Worm (Caenorhabditis elegans) whole organism, L4/young adult: ENCODE measurements around the gene B0365.9.

ENCODE experiments used
- dao-5 ChIP-seq: sonication (generic microtip); optimal IDR thresholded peaks from 2 replicates; lab custom pipeline; 2016; ENCODE audit warnings: missing genotype, missing genetic modification characterization, moderate library complexity, missing compliant biosample characterization
- him-1 ChIP-seq: sonication (generic microtip); optimal IDR thresholded peaks from 2 replicates; lab custom pipeline; 2016; ENCODE audit warnings: missing genotype, missing genetic modification reagents, missing genetic modification characterization, missing compliant biosample characterization

ce11 chrV:13116114-13116603 lies 17.2 kb downstream of the B0365.9 start, which contains the start of gene acly-2:
- TF ChIP-seq him-1 (tag; lab: Kevin White, UChicago) (no peak), dao-5 (tag; lab: Kevin White, UChicago) (no peak)
